Worm (Caenorhabditis elegans): ENCODE measurements around the gene cest-5.2.

DNA sequence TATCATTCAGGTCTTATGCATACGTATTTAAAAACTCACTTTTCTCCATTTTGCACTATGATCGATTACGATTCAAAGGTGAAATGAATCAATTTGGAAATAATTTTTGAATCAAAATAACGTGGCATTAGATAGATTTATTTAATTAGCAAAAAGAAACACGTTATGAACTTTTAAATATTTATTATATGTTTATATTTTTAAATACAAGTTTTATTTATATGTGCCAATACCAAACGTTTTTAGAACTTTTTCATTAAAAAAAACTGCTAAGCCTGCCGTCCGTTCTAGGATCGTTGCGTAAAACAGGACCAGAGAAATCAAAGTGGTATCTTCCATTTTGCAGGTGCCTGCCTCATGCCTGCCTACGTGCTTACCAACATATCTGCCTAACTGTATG, 30.4 kb downstream of the cest-5.2 start, which contains the start of gene F38A5.6:
- TF ChIP-seq nhr-20 (tag; optimal IDR thresholded peaks at IDR 0.05), result no peak
- no peak for TF ChIP-seq mdl-1 (tag; optimal IDR thresholded peaks at IDR 0.05)

Data from whole organism, L1 larva.